Fruit fly (Drosophila melanogaster) whole organism, embryonic: ENCODE results near the gene CG4267.

ENCODE experiments used
- BtbVII ChIP-seq: fragments of 200-800 bp; sonication (Bioruptor generic); optimal IDR thresholded peaks from 3 replicates; lab custom pipeline; 2017; ENCODE audit warnings: missing biosample characterization, mild to moderate bottlenecking, missing genetic modification characterization
- CG10321 ChIP-seq: fragments of 200-800 bp; sonication (Bioruptor generic); IDR thresholded peaks from 2 replicates; pipeline ENCODE4 v1.3.6; 2022; ENCODE audit warnings: missing biosample characterization, missing genetic modification characterization
- CG10462 ChIP-seq: fragments of 200-800 bp; sonication (Bioruptor generic); optimal IDR thresholded peaks from 2 replicates; lab custom pipeline; 2016; ENCODE audit warnings: missing biosample characterization, missing genetic modification characterization
- CG10959 ChIP-seq: fragments of 200-800 bp; sonication (Bioruptor generic); IDR thresholded peaks from 2 replicates; pipeline ENCODE4 v1.3.6; 2022; ENCODE audit warnings: missing biosample characterization, missing genetic modification characterization
- CG12104 ChIP-seq: fragments of 200-800 bp; sonication (Bioruptor generic); optimal IDR thresholded peaks from 3 replicates; lab custom pipeline; 2016; ENCODE audit warnings: missing biosample characterization, missing genetic modification characterization
- CG14667 ChIP-seq: fragments of 200-800 bp; sonication (Bioruptor generic); IDR thresholded peaks from 2 replicates; pipeline ENCODE4 v1.3.6; 2022; ENCODE audit warnings: missing biosample characterization, missing genetic modification characterization
- CG15479 ChIP-seq: fragments of 200-800 bp; sonication (Bioruptor generic); optimal IDR thresholded peaks from 3 replicates; lab custom pipeline; 2019; ENCODE audit warnings: missing biosample characterization, mild to moderate bottlenecking, missing genetic modification characterization, moderate library complexity
- CG15514 ChIP-seq: fragments of 200-800 bp; sonication (Bioruptor generic); optimal IDR thresholded peaks from 3 replicates; lab custom pipeline; 2017; ENCODE audit warnings: missing biosample characterization, missing genetic modification characterization, mild to moderate bottlenecking, moderate library complexity, missing genetic modification reagents
- CG18011 ChIP-seq: fragments of 200-800 bp; sonication (Bioruptor generic); optimal IDR thresholded peaks from 2 replicates; lab custom pipeline; 2017; ENCODE audit warnings: missing biosample characterization, missing genetic modification characterization, mild to moderate bottlenecking, moderate library complexity, missing genotype
- CG2120 ChIP-seq: fragments of 200-800 bp; sonication (Bioruptor generic); optimal IDR thresholded peaks from 3 replicates; lab custom pipeline; 2016; ENCODE audit warnings: missing biosample characterization, missing genetic modification characterization
- CG2678 ChIP-seq: fragments of 200-800 bp; sonication (Bioruptor generic); optimal IDR thresholded peaks from 3 replicates; lab custom pipeline; 2019; ENCODE audit warnings: missing biosample characterization, mild to moderate bottlenecking, missing genetic modification characterization, moderate library complexity
- CG34224 ChIP-seq: fragments of 200-800 bp; sonication (Bioruptor generic); IDR thresholded peaks from 3 replicates; pipeline ENCODE4 v1.3.6; 2022; ENCODE audit warnings: missing biosample characterization, missing genetic modification characterization; ENCODE audit not compliant: partially characterized antibody
- CG4328 ChIP-seq: fragments of 200-800 bp; sonication (Bioruptor generic); optimal IDR thresholded peaks from 3 replicates; lab custom pipeline; 2017; ENCODE audit warnings: missing biosample characterization, missing genetic modification reagents, missing genetic modification characterization
- CG4424 ChIP-seq: fragments of 200-800 bp; sonication (Bioruptor generic); optimal IDR thresholded peaks from 3 replicates; lab custom pipeline; 2016; ENCODE audit warnings: missing biosample characterization, missing genetic modification characterization
- CG4617 ChIP-seq: fragments of 200-800 bp; sonication (Bioruptor generic); optimal IDR thresholded peaks from 3 replicates; lab custom pipeline; 2016; ENCODE audit warnings: missing biosample characterization, missing genetic modification characterization, borderline replicate concordance
- CG4854 ChIP-seq: fragments of 200-800 bp; sonication (Bioruptor generic); optimal IDR thresholded peaks from 2 replicates; lab custom pipeline; 2016; ENCODE audit warnings: missing biosample characterization, missing genetic modification characterization, inconsistent platforms
- CG8478 ChIP-seq: fragments of >200 bp; optimal IDR thresholded peaks from 2 replicates; lab custom pipeline; 2018
- CG9437 ChIP-seq: fragments of 200-800 bp; sonication (Bioruptor generic); optimal IDR thresholded peaks from 2 replicates; lab custom pipeline; 2018; ENCODE audit warnings: missing biosample characterization, mild to moderate bottlenecking, missing genetic modification characterization
- Ets65A ChIP-seq: fragments of 200-800 bp; sonication (Bioruptor generic); peaks from one replicate; lab custom pipeline; 2016; ENCODE audit warnings: missing biosample characterization, missing genetic modification characterization
- Fer2 ChIP-seq: fragments of 200-800 bp; sonication (Bioruptor generic); optimal IDR thresholded peaks from 2 replicates; lab custom pipeline; 2018; ENCODE audit warnings: missing biosample characterization, mild to moderate bottlenecking, missing genetic modification characterization, moderate library complexity
- HLHmδ ChIP-seq: fragments of 200-800 bp; sonication (Bioruptor generic); optimal IDR thresholded peaks from 2 replicates; lab custom pipeline; 2018; ENCODE audit warnings: missing biosample characterization, mild to moderate bottlenecking, missing genetic modification characterization, moderate library complexity
- Hey ChIP-seq: fragments of 200-800 bp; sonication (Bioruptor generic); optimal IDR thresholded peaks from 3 replicates; lab custom pipeline; 2018; ENCODE audit warnings: missing biosample characterization, mild to moderate bottlenecking, missing genetic modification characterization
- Lpt ChIP-seq: fragments of >200 bp; optimal IDR thresholded peaks from 2 replicates; lab custom pipeline; 2018; ENCODE audit warnings: missing biosample characterization, missing genetic modification characterization
- Med ChIP-seq: fragments of 200-800 bp; sonication (Bioruptor generic); peaks from one replicate; lab custom pipeline; 2016; ENCODE audit warnings: missing biosample characterization, missing genetic modification characterization, mild to moderate bottlenecking, inconsistent platforms, moderate library complexity
- NC2α ChIP-seq: fragments of 200-800 bp; sonication (Bioruptor generic); optimal IDR thresholded peaks from 2 replicates; lab custom pipeline; 2016; ENCODE audit warnings: missing biosample characterization, missing genetic modification characterization
- Nf-YC ChIP-seq: fragments of 200-800 bp; optimal IDR thresholded peaks from 3 replicates; lab custom pipeline; 2019; ENCODE audit warnings: missing biosample characterization, mild to moderate bottlenecking, missing genetic modification characterization, moderate library complexity
- Pdp1 ChIP-seq, 2 experiments: fragments of 200-800 bp; sonication (Bioruptor generic); optimal IDR thresholded peaks; 3 replicates each; lab custom pipeline; 2016; ENCODE audit warnings: missing biosample characterization in 2 of 2, missing genetic modification characterization in 2 of 2, mild to moderate bottlenecking in 1 of 2, moderate library complexity in 1 of 2
- Ravus ChIP-seq: fragments of 200-800 bp; sonication (Bioruptor generic); IDR thresholded peaks from 2 replicates; pipeline ENCODE4 v1.3.6; 2022; ENCODE audit warnings: missing biosample characterization, missing genetic modification characterization
- Sox102F ChIP-seq: fragments of 200-800 bp; sonication (Bioruptor generic); optimal IDR thresholded peaks from 2 replicates; lab custom pipeline; 2018; ENCODE audit warnings: missing biosample characterization, mild to moderate bottlenecking, missing genetic modification characterization, moderate library complexity
- Trl ChIP-seq, 3 experiments: fragments of >200 bp in 2 of 3; fragments of 200-800 bp in 1 of 3; sonication (Bioruptor generic) in 1 of 3; optimal IDR thresholded peaks; 2 replicates in 1 of 3; 3 replicates in 2 of 3; lab custom pipeline; 2016 to 2017; ENCODE audit warnings: missing biosample characterization in 1 of 3, missing genetic modification characterization in 1 of 3
- Xrp1 ChIP-seq: fragments of 200-800 bp; sonication (Bioruptor generic); IDR thresholded peaks from 2 replicates; pipeline ENCODE4 v1.3.6; 2022; ENCODE audit warnings: missing biosample characterization, missing genetic modification characterization
- al ChIP-seq: fragments of 200-800 bp; sonication (Bioruptor generic); IDR thresholded peaks from 2 replicates; pipeline ENCODE4 v1.3.6; 2022; ENCODE audit warnings: missing biosample characterization, missing genetic modification characterization
- bowl ChIP-seq: fragments of 200-800 bp; sonication (Bioruptor generic); IDR thresholded peaks from 2 replicates; pipeline ENCODE4 v1.3.6; 2022; ENCODE audit warnings: missing biosample characterization, missing genetic modification characterization
- caup ChIP-seq: fragments of 200-800 bp; sonication (Bioruptor generic); optimal IDR thresholded peaks from 3 replicates; lab custom pipeline; 2017; ENCODE audit warnings: missing biosample characterization, mild to moderate bottlenecking, missing genetic modification characterization, moderate library complexity; ENCODE audit not compliant: severe bottlenecking
- corto ChIP-seq: fragments of 200-800 bp; sonication (Bioruptor generic); optimal IDR thresholded peaks from 2 replicates; lab custom pipeline; 2016; ENCODE audit warnings: missing biosample characterization, mild to moderate bottlenecking, missing genetic modification characterization, moderate library complexity
- dysf ChIP-seq: fragments of 200-800 bp; sonication (Bioruptor generic); IDR thresholded peaks from 3 replicates; pipeline ENCODE4 v1.3.6; 2022; ENCODE audit warnings: missing biosample characterization, missing genetic modification characterization
- fd64A ChIP-seq: fragments of 200-800 bp; sonication (Bioruptor generic); optimal IDR thresholded peaks from 3 replicates; lab custom pipeline; 2018; ENCODE audit warnings: missing biosample characterization, mild to moderate bottlenecking, missing genetic modification characterization
- jumu ChIP-seq: fragments of 200-800 bp; sonication (Bioruptor generic); optimal IDR thresholded peaks from 3 replicates; lab custom pipeline; 2016; ENCODE audit warnings: missing biosample characterization, missing genetic modification characterization
- nerfin-1 ChIP-seq: fragments of 200-800 bp; sonication (Bioruptor generic); optimal IDR thresholded peaks from 3 replicates; lab custom pipeline; 2019; ENCODE audit warnings: missing biosample characterization, mild to moderate bottlenecking, missing genetic modification characterization, moderate library complexity
- nom ChIP-seq: fragments of 200-800 bp; sonication (Bioruptor generic); optimal IDR thresholded peaks from 2 replicates; lab custom pipeline; 2017; ENCODE audit warnings: missing biosample characterization, missing genetic modification characterization, mild to moderate bottlenecking, moderate library complexity, missing genetic modification reagents
- onecut ChIP-seq: fragments of 200-800 bp; sonication (Bioruptor generic); IDR thresholded peaks from 2 replicates; pipeline ENCODE4 v1.3.6; 2022; ENCODE audit warnings: missing biosample characterization, missing genetic modification characterization
- otp ChIP-seq: fragments of 200-800 bp; sonication (Bioruptor generic); IDR thresholded peaks from 3 replicates; pipeline ENCODE4, ENCODE4 v1.3.6; 2022; ENCODE audit warnings: missing biosample characterization, missing genetic modification characterization
- pho ChIP-seq: fragments of 200-800 bp; sonication (Bioruptor generic); optimal IDR thresholded peaks from 2 replicates; lab custom pipeline; 2016; ENCODE audit warnings: missing biosample characterization, missing genetic modification characterization
- sim ChIP-seq: fragments of 200-800 bp; sonication (Bioruptor generic); IDR thresholded peaks from 2 replicates; pipeline ENCODE4 v1.3.6; 2022; ENCODE audit warnings: missing biosample characterization, missing genetic modification characterization
- sqz ChIP-seq: fragments of 200-800 bp; sonication (Bioruptor generic); optimal IDR thresholded peaks from 3 replicates; lab custom pipeline; 2018; ENCODE audit warnings: missing biosample characterization, mild to moderate bottlenecking, missing genetic modification characterization

The CG4267 gene

DNA sequence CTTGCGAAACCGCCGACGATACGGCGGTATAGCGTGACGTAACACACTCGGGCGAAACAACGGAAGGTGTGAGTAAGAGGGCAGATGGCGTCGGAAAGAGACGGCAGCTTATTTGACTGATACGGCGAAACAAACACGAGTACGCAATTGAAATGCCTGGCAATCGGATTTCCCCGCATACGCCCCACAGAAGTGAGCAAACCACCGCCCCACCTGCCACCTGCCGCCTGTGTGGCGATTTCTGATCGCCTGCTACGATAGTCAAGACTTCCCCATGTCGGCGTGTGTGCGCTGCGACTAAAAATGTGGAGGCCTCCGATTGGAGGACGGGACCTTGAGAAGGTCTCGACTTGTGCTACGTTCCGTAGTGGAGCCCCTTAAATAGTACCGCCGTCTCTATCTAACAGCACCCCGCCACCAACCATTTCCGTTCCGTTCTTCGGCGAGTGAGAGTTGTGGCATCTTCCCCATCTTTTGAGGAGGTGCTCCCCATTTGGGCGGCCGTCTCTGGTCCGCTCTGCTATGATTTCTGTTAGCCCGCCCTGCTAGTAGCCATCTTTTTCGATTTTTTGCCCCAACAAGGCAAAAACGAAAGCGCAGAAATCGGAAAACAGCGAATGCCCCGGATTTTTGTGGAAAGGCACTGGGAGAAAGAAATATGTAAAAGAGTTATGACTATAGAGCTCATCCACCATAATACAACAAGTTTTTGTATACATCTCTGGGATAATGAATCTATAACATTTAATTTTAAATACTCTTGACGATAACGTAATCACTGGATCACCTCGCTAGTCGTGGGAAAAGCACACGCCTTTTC lies 43.4 kb upstream of the CG4267 start (continued):
- peak; percentile 93 for TF ChIP-seq onecut (GFP tag; lab: Robert Waterston, UW)
- peak; percentile 54 for TF ChIP-seq CG4328 (GFP tag; lab: Kevin White, UChicago)
- peak; percentile 75 for TF ChIP-seq caup
- TF ChIP-seq BtbVII (GFP tag; lab: Kevin White, UChicago) = peak; percentile 72
- TF ChIP-seq Lpt (GFP tag; lab: Kevin White, UChicago) = no peak
- peak; percentile 65 for TF ChIP-seq CG12104
- peak; percentile 41 for TF ChIP-seq CG18011 (GFP tag; lab: Kevin White, UChicago)
- peak; percentile 78 for TF ChIP-seq CG10462 (GFP tag; lab: Kevin White, UChicago)
- TF ChIP-seq CG14667 = no peak
- peak; percentile 89 for TF ChIP-seq CG2678
- peak; percentile 91 to 98 for TF ChIP-seq Pdp1 (GFP tag; optimal IDR thresholded peaks at IDR 0.05; lab: Kevin White, UChicago)
- no peak for TF ChIP-seq dysf
- TF ChIP-seq CG2120 (GFP tag; lab: Kevin White, UChicago) = peak; percentile 89
- peak; percentile 65 for TF ChIP-seq HLHmδ (GFP tag; lab: Kevin White, UChicago)
- TF ChIP-seq Nf-YC (tag; lab: Kevin White, UChicago) = peak; percentile 95
- TF ChIP-seq CG10959 (GFP tag; lab: Robert Waterston, UW) = no peak
- TF ChIP-seq bowl (GFP tag; lab: Robert Waterston, UW) = no peak
- no peak for TF ChIP-seq CG34224 (GFP tag; lab: Robert Waterston, UW)

DNA sequence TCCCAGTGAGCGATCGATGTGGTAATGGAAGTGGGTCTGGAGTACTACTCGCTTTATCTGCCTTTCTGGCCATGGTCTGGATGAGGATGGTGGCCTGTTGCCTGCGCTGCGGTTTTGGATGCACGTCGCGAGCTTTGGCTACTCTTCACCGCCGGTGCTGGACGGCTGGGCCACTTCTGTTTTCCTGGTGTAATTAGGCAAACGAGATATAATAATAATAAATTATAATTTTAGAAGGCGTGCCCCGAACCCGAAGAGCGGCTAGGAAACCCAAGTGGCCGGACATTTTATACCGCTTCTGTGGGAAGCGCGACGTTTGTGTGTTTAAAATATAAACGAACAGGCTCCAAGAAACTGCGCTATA lies 42.8 kb upstream of the CG4267 start:
- TF ChIP-seq nom (GFP tag; lab: Kevin White, UChicago) = peak; percentile 42
- peak; percentile 69 for TF ChIP-seq corto (GFP tag; lab: Kevin White, UChicago)
- no peak for TF ChIP-seq nerfin-1 (tag; lab: Kevin White, UChicago)
- TF ChIP-seq al = no peak

DNA sequence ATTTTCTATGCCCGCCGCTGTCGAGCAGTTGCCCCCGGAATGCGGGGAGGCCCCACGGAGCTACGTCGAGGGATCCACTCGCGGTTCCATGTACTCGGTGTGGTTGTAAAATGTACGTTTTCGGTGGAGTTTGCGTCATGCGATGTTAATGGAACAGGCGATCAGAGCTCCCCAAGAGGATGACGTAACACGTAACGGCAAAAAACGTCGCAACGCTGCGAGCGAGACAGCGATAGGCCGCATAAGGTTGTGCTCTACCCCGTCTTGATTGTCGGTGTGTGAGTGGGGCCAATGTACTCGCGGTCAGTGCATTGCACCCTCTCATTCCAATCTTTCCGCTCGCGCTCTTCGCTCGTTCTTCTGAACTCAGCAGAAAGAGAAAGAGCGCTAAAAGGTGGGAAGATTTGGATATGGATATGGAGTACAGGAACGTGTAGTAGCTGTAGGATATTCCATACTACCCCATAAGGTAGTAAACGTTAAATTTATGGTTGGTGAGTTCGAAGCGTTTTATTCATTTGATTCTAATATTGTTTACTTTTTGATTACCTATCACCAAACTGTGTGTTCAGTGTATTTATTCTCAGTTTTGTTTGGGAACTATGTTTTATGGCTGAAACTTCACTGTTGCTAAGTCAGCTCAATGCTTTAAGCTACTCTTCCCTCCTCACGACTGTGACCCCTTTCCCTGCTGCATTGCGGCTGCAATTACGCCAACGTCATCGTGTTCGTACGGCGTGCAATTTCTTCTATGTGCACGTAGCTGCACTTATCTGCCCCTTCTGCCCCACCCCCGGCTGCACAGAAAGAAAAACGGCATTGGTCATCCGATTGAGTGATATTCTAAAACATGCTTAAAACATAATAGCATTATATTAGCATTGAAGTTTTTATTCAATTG lies 41.8 kb upstream of the CG4267 start:
- TF ChIP-seq pho (GFP tag; lab: Kevin White, UChicago) (no peak), CG9437 (GFP tag; lab: Kevin White, UChicago) (peak; percentile 98), caup (no peak), Fer2 (tag; lab: Kevin White, UChicago) (no peak), Med (GFP tag; lab: Kevin White, UChicago) (peak; percentile 58), CG4854 (no peak), nom (GFP tag; lab: Kevin White, UChicago) (no peak), CG10321 (GFP tag; lab: Robert Waterston, UW) (no peak), fd64A (no peak), CG15514 (no peak), sqz (GFP tag; lab: Kevin White, UChicago) (peak; percentile 78), Hey (tag; lab: Kevin White, UChicago) (no peak), Sox102F (GFP tag; lab: Kevin White, UChicago) (no peak), Ets65A (GFP tag; lab: Kevin White, UChicago) (peak; percentile 67), CG15479 (GFP tag; lab: Kevin White, UChicago) (no peak), Xrp1 (GFP tag; lab: Robert Waterston, UW) (no peak), CG4424 (GFP tag; lab: Kevin White, UChicago) (no peak), sim (GFP tag; lab: Robert Waterston, UW) (no peak), NC2α (no peak), otp (no peak), Trl (optimal IDR thresholded peaks at IDR 0.05; lab: Kevin White, UChicago) (peak; percentile 51 to 66), Trl (GFP tag; optimal IDR thresholded peaks at IDR 0.05; lab: Kevin White, UChicago) (no peak), jumu (GFP tag; lab: Kevin White, UChicago) (no peak), Ravus (GFP tag; lab: Robert Waterston, UW) (no peak), CG8478 (lab: Kevin White, UChicago) (peak; percentile 63), CG4617 (GFP tag; lab: Kevin White, UChicago) (no peak)
